Fruit fly (Drosophila melanogaster): ENCODE results near the gene loh.

The loh gene

dm6 chr2L:10408122-10408576 lies 34.2 kb upstream of the loh start, which contains the start of the genes Ip259 and RpS27A (continued):
- TF ChIP-seq dan (GFP tag; IDR thresholded peaks at IDR 0.05) (no peak), NK7.1 (GFP tag; optimal IDR thresholded peaks at IDR 0.05) (peak; percentile 44), tio (GFP tag; optimal IDR thresholded peaks at IDR 0.05) (peak; percentile 71), dpn (GFP tag; optimal IDR thresholded peaks at IDR 0.05) (peak; percentile 30 to 82), Trl (optimal IDR thresholded peaks at IDR 0.05) (no peak), Trl (GFP tag; optimal IDR thresholded peaks at IDR 0.05) (peak; percentile 78), vfl (GFP tag; optimal IDR thresholded peaks at IDR 0.05) (peak; percentile 34), CG17186 (GFP tag; optimal IDR thresholded peaks at IDR 0.05) (peak; percentile 41), CTCF (GFP tag; optimal IDR thresholded peaks at IDR 0.05) (no peak), sob (GFP tag; IDR thresholded peaks at IDR 0.05) (peak; percentile 84), CG14710 (tag; optimal IDR thresholded peaks at IDR 0.05) (peak; percentile 73), CG1792 (GFP tag; optimal IDR thresholded peaks at IDR 0.05) (peak; percentile 15), Jarid2 (GFP tag; optimal IDR thresholded peaks at IDR 0.05) (no peak), CG4282 (GFP tag; optimal IDR thresholded peaks at IDR 0.05) (no peak), Nf-YC (tag; optimal IDR thresholded peaks at IDR 0.05) (peak; percentile 56), CG10267 (tag; optimal IDR thresholded peaks at IDR 0.05) (peak; percentile 60), fd102C (GFP tag; optimal IDR thresholded peaks at IDR 0.05) (peak; percentile 2), CG17361 (GFP tag; IDR thresholded peaks at IDR 0.05) (peak; percentile 75; the same call in 2 of the 3 replicates), CG9817 (tag; optimal IDR thresholded peaks at IDR 0.05) (peak; percentile 70), CG8089 (GFP tag; optimal IDR thresholded peaks at IDR 0.05) (peak; percentile 85), gem (tag; optimal IDR thresholded peaks at IDR 0.05) (no peak), pzg (GFP tag; optimal IDR thresholded peaks at IDR 0.05) (peak; percentile 73), CG1832 (GFP tag; optimal IDR thresholded peaks at IDR 0.05) (no peak), CG13287 (GFP tag; IDR thresholded peaks at IDR 0.05; ENCODE audit: partially characterized antibody) (no peak; the same call in 1 of the 2 replicates), CG30403 (GFP tag; optimal IDR thresholded peaks at IDR 0.05) (peak; percentile 56), CG18764 (GFP tag; optimal IDR thresholded peaks at IDR 0.05) (peak; percentile 68), trh (GFP tag; optimal IDR thresholded peaks at IDR 0.05) (peak; percentile 60), lov (optimal IDR thresholded peaks at IDR 0.05) (no peak), lov (GFP tag; IDR thresholded peaks at IDR 0.05) (peak; percentile 93), cwo (GFP tag; optimal IDR thresholded peaks at IDR 0.05) (no peak), CG2712 (tag; optimal IDR thresholded peaks at IDR 0.05) (peak; percentile 79), Xbp1 (GFP tag; optimal IDR thresholded peaks at IDR 0.05) (peak; percentile 75), ttk (GFP tag; IDR thresholded peaks at IDR 0.05) (peak; percentile 75), schlank (tag; optimal IDR thresholded peaks at IDR 0.05) (peak; percentile 54), ara (GFP tag; IDR thresholded peaks at IDR 0.05) (no peak), Optix (GFP tag; IDR thresholded peaks at IDR 0.05) (peak; percentile 77; the same call in 2 of the 3 replicates), run (tag; optimal IDR thresholded peaks at IDR 0.05) (no peak), Opbp (GFP tag; IDR thresholded peaks at IDR 0.05; ENCODE audit: partially characterized antibody) (no peak; the same call in 2 of the 3 replicates), ftz-f1 (GFP tag; optimal IDR thresholded peaks at IDR 0.05) (no peak), tin (GFP tag; optimal IDR thresholded peaks at IDR 0.05) (peak; percentile 63), Hr3 (GFP tag; optimal IDR thresholded peaks at IDR 0.05) (peak; percentile 33), caup (GFP tag; optimal IDR thresholded peaks at IDR 0.05; ENCODE audit: severe bottlenecking) (peak; percentile 93), CG7745 (tag; optimal IDR thresholded peaks at IDR 0.05) (no peak), CG17912 (GFP tag; optimal IDR thresholded peaks at IDR 0.05) (peak; percentile 80), Fer2 (tag; optimal IDR thresholded peaks at IDR 0.05) (peak; percentile 62), B-H1 (GFP tag; IDR thresholded peaks at IDR 0.05) (peak; percentile 47; the same call in 2 of the 3 replicates), gcm (GFP tag; optimal IDR thresholded peaks at IDR 0.05) (no peak), CG14050 (GFP tag; IDR thresholded peaks at IDR 0.05) (peak; percentile 71), CG7963 (GFP tag; IDR thresholded peaks at IDR 0.05; ENCODE audit: partially characterized antibody) (no peak), Taf1 (GFP tag; IDR thresholded peaks at IDR 0.05) (no peak), eyg (GFP tag; optimal IDR thresholded peaks at IDR 0.05) (peak; percentile 41)
